Worm (Caenorhabditis elegans) whole organism, L2 larva: Measurements from ENCODE around the gene T21B4.3.

Experiments
- F13H6.1 ChIP-seq: sonication (generic microtip); optimal IDR thresholded peaks from 2 replicates; lab custom pipeline; 2016; ENCODE audit warnings: missing genetic modification characterization, missing compliant biosample characterization
- R02D3.7 ChIP-seq: fragments of 150-350 bp; optimal IDR thresholded peaks from 2 replicates; lab custom pipeline; 2014; ENCODE audit warnings: missing biosample characterization, missing genetic modification characterization
- Y55F3AM.14 ChIP-seq: fragments of 200-800 bp; sonication (Bioruptor generic); optimal IDR thresholded peaks from 2 replicates; lab custom pipeline; 2018; ENCODE audit warnings: mild to moderate bottlenecking, missing genetic modification characterization, missing compliant biosample characterization
- ZK546.5 ChIP-seq: sonication (generic microtip); optimal IDR thresholded peaks from 2 replicates; lab custom pipeline; 2017; ENCODE audit warnings: missing biosample characterization, missing genetic modification characterization
- alr-1 ChIP-seq: fragments of 150-350 bp; optimal IDR thresholded peaks from 2 replicates; lab custom pipeline; 2014; ENCODE audit warnings: missing biosample characterization, missing genetic modification characterization
- aly-2 ChIP-seq: fragments of 150-350 bp; optimal IDR thresholded peaks from 2 replicates; lab custom pipeline; 2014; ENCODE audit warnings: missing biosample characterization, missing genetic modification characterization
- ama-1 ChIP-seq: fragments of 150-350 bp; optimal IDR thresholded peaks from 2 replicates; lab custom pipeline; 2018; ENCODE audit warnings: inconsistent platforms
- blmp-1 ChIP-seq: sonication (generic microtip); optimal IDR thresholded peaks from 2 replicates; lab custom pipeline; 2017; ENCODE audit warnings: missing genetic modification characterization, mild to moderate bottlenecking, missing compliant biosample characterization, antibody characterized with exemption, moderate library complexity; ENCODE audit not compliant: insufficient read depth
- ceh-16 ChIP-seq: fragments of 150-350 bp; optimal IDR thresholded peaks from 2 replicates; lab custom pipeline; 2014; ENCODE audit warnings: missing biosample characterization, missing genetic modification characterization
- ceh-82 ChIP-seq: fragments of 150-350 bp; optimal IDR thresholded peaks from 2 replicates; lab custom pipeline; 2014; ENCODE audit warnings: missing biosample characterization, missing genetic modification characterization
- crh-2 ChIP-seq: sonication (generic microtip); optimal IDR thresholded peaks from 2 replicates; lab custom pipeline; 2017; ENCODE audit warnings: missing biosample characterization, missing genetic modification characterization
- dmd-4 ChIP-seq: sonication (generic microtip); optimal IDR thresholded peaks from 2 replicates; lab custom pipeline; 2017; ENCODE audit warnings: missing biosample characterization, missing genetic modification characterization
- egl-27 ChIP-seq: sonication (generic microtip); optimal IDR thresholded peaks from 3 replicates; lab custom pipeline; 2017; ENCODE audit warnings: missing biosample characterization, missing genetic modification reagents, missing genetic modification characterization
- elt-1 ChIP-seq: fragments of 150-350 bp; optimal IDR thresholded peaks from 2 replicates; lab custom pipeline; 2014; ENCODE audit warnings: missing biosample characterization, missing genetic modification characterization
- elt-3 ChIP-seq: sonication (generic microtip); optimal IDR thresholded peaks from 2 replicates; lab custom pipeline; 2017; ENCODE audit warnings: missing biosample characterization, missing genetic modification characterization
- fos-1 ChIP-seq: fragments of 150-350 bp; optimal IDR thresholded peaks from 2 replicates; lab custom pipeline; 2014; ENCODE audit warnings: missing biosample characterization, missing genetic modification characterization
- gmeb-1 ChIP-seq: fragments of 150-350 bp; optimal IDR thresholded peaks from 2 replicates; lab custom pipeline; 2014; ENCODE audit warnings: missing biosample characterization, missing genetic modification characterization
- lin-11 ChIP-seq: fragments of 150-350 bp; sonication (generic microtip); optimal IDR thresholded peaks from 2 replicates; lab custom pipeline; 2014; ENCODE audit warnings: missing biosample characterization, missing genetic modification characterization, inconsistent platforms, mixed read lengths
- lin-13 ChIP-seq: fragments of 150-350 bp; optimal IDR thresholded peaks from 2 replicates; lab custom pipeline; 2014; ENCODE audit warnings: missing biosample characterization, missing genetic modification reagents, missing genetic modification characterization
- lin-39 ChIP-seq: fragments of 150-350 bp; optimal IDR thresholded peaks from 2 replicates; lab custom pipeline; 2014; ENCODE audit warnings: missing biosample characterization, missing genetic modification reagents, missing genetic modification characterization
- lsy-2 ChIP-seq, 2 experiments: fragments of 150-350 bp in 1 of 2; sonication (generic microtip) in 1 of 2; optimal IDR thresholded peaks; 2 replicates each; lab custom pipeline; 2014 to 2017; ENCODE audit warnings: missing biosample characterization in 2 of 2, missing genetic modification characterization in 2 of 2
- mab-5 ChIP-seq: fragments of 150-350 bp; optimal IDR thresholded peaks from 2 replicates; lab custom pipeline; 2014; ENCODE audit warnings: missing biosample characterization, missing genetic modification characterization
- mbf-1 ChIP-seq: sonication (generic microtip); optimal IDR thresholded peaks from 2 replicates; lab custom pipeline; 2017; ENCODE audit warnings: missing biosample characterization, missing genetic modification characterization
- mdl-1 ChIP-seq, 2 experiments: fragments of 150-350 bp in 1 of 2; sonication (generic microtip) in 1 of 2; optimal IDR thresholded peaks; 2 replicates each; lab custom pipeline; 2017; ENCODE audit warnings: missing biosample characterization in 2 of 2, missing genetic modification characterization in 2 of 2
- nhr-10 ChIP-seq: sonication (generic microtip); optimal IDR thresholded peaks from 2 replicates; lab custom pipeline; 2017; ENCODE audit warnings: missing biosample characterization, missing genetic modification characterization
- nhr-11 ChIP-seq: fragments of 150-350 bp; optimal IDR thresholded peaks from 2 replicates; lab custom pipeline; 2014; ENCODE audit warnings: missing biosample characterization, missing genetic modification characterization
- nhr-12 ChIP-seq: fragments of 150-350 bp; optimal IDR thresholded peaks from 2 replicates; lab custom pipeline; 2014; ENCODE audit warnings: missing biosample characterization, missing genetic modification characterization
- nhr-129 ChIP-seq: fragments of 150-350 bp; optimal IDR thresholded peaks from 2 replicates; lab custom pipeline; 2014; ENCODE audit warnings: missing biosample characterization, missing genetic modification characterization
- nhr-21 ChIP-seq: fragments of 150-350 bp; optimal IDR thresholded peaks from 2 replicates; lab custom pipeline; 2014; ENCODE audit warnings: missing biosample characterization, missing genetic modification characterization
- nhr-23 ChIP-seq: fragments of 150-350 bp; optimal IDR thresholded peaks from 2 replicates; lab custom pipeline; 2014; ENCODE audit warnings: missing biosample characterization, missing genetic modification reagents, missing genetic modification characterization
- nhr-237 ChIP-seq: fragments of 150-350 bp; optimal IDR thresholded peaks from 2 replicates; lab custom pipeline; 2014; ENCODE audit warnings: missing biosample characterization, missing genetic modification characterization
- nhr-25 ChIP-seq: fragments of 150-350 bp; sonication (generic microtip); optimal IDR thresholded peaks from 3 replicates; lab custom pipeline; 2014; ENCODE audit warnings: missing biosample characterization, missing genetic modification characterization
- nhr-6 ChIP-seq: fragments of 150-350 bp; optimal IDR thresholded peaks from 2 replicates; lab custom pipeline; 2014; ENCODE audit warnings: missing biosample characterization, missing genetic modification characterization
- nhr-77 ChIP-seq: fragments of 150-350 bp; optimal IDR thresholded peaks from 2 replicates; lab custom pipeline; 2014; ENCODE audit warnings: missing biosample characterization, missing genetic modification characterization
- peb-1 ChIP-seq: fragments of 150-350 bp; optimal IDR thresholded peaks from 2 replicates; lab custom pipeline; 2014; ENCODE audit warnings: missing biosample characterization, missing genetic modification characterization
- sem-4 ChIP-seq: fragments of 150-350 bp; optimal IDR thresholded peaks from 2 replicates; lab custom pipeline; 2014; ENCODE audit warnings: missing biosample characterization, missing genetic modification reagents, missing genetic modification characterization
- skn-1 ChIP-seq: sonication (generic microtip); optimal IDR thresholded peaks from 2 replicates; lab custom pipeline; 2017; ENCODE audit warnings: missing biosample characterization, missing genetic modification characterization
- sma-3 ChIP-seq: sonication (generic microtip); optimal IDR thresholded peaks from 2 replicates; lab custom pipeline; 2016; ENCODE audit warnings: missing genetic modification reagents, missing genetic modification characterization, missing compliant biosample characterization
- sma-9 ChIP-seq, 2 experiments: fragments of 150-350 bp in 1 of 2; sonication (generic microtip) in 1 of 2; optimal IDR thresholded peaks; 2 replicates each; lab custom pipeline; 2014 to 2016; ENCODE audit warnings: missing genetic modification characterization in 2 of 2, mild to moderate bottlenecking in 1 of 2, missing biosample characterization in 1 of 2, missing compliant biosample characterization in 1 of 2, missing genetic modification reagents in 1 of 2, moderate library complexity in 1 of 2
- snpc-4 ChIP-seq: fragments of 150-350 bp; optimal IDR thresholded peaks from 2 replicates; lab custom pipeline; 2014; ENCODE audit warnings: missing biosample characterization, missing genetic modification characterization
- unc-39 ChIP-seq: fragments of 150-350 bp; optimal IDR thresholded peaks from 2 replicates; lab custom pipeline; 2014; ENCODE audit warnings: missing biosample characterization, missing genetic modification characterization
- unc-55 ChIP-seq: fragments of 150-350 bp; sonication (generic microtip); optimal IDR thresholded peaks from 3 replicates; lab custom pipeline; 2014; ENCODE audit warnings: missing biosample characterization, missing genetic modification reagents, missing genetic modification characterization
- unc-62 ChIP-seq: fragments of 150-350 bp; optimal IDR thresholded peaks from 2 replicates; lab custom pipeline; 2014; ENCODE audit warnings: missing biosample characterization, missing genetic modification reagents, missing genetic modification characterization
- zag-1 ChIP-seq: fragments of 150-350 bp; optimal IDR thresholded peaks from 2 replicates; lab custom pipeline; 2014; ENCODE audit warnings: missing biosample characterization, missing genetic modification characterization
- ztf-1 ChIP-seq: fragments of 200-800 bp; sonication (Bioruptor generic); conservative IDR thresholded peaks from 2 replicates; pipeline ENCODE4 v1.3.6; 2022; ENCODE audit warnings: missing genetic modification characterization, missing compliant biosample characterization
- ztf-11 ChIP-seq: sonication (generic microtip); optimal IDR thresholded peaks from 2 replicates; lab custom pipeline; 2017; ENCODE audit warnings: missing biosample characterization, missing genetic modification characterization
- ztf-4 ChIP-seq: fragments of 150-350 bp; optimal IDR thresholded peaks from 2 replicates; lab custom pipeline; 2014; ENCODE audit warnings: missing biosample characterization, missing genetic modification characterization

Gene T21B4.3

DNA sequence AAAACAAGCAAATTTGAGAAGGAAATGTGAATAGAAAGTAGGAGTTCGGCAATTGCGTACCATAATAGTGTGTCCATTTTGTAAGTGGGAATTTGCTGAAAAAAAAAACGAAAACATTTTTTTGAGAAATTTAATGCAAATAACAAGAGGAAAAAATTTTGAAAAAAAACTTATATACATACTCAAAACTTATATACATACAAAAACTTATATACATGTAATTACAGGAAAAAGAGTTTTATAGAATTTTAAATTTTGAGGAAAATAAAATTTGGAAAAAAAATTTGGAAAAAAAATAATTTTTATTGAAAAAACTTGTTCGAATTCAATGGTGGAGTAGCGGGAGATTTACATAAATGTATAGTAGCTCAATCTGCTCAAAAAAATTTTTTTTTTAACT is 5.9 kb upstream of the T21B4.3 start, which contains the start of gene ador-1:
Gene ador-1 (minus strand): TSS at position 101 of the 400 bp plus-strand sequence.
- TF ChIP-seq R02D3.7 (no peak), nhr-23 (no peak), ceh-82 (tag; lab: Kevin White, UChicago) (no peak), nhr-25 (tag; lab: Kevin White, UChicago) (no peak), nhr-21 (no peak), nhr-237 (tag; lab: Kevin White, UChicago) (no peak), mbf-1 (tag; lab: Kevin White, UChicago) (no peak), nhr-12 (tag; lab: Kevin White, UChicago) (no peak), fos-1 (tag; lab: Kevin White, UChicago) (no peak), sma-3 (GFP tag; lab: Kevin White, UChicago) (no peak), blmp-1 (no peak), nhr-77 (tag; lab: Kevin White, UChicago) (no peak)
- TF ChIP-seq, all 48 proteins: peak for 0

ce11 chrII:12499969-12500368 is 3.1 kb upstream of the T21B4.3 start:
- TF ChIP-seq mab-5 (no peak), lin-11 (tag; lab: Kevin White, UChicago) (no peak), nhr-129 (no peak), snpc-4 (no peak), ztf-4 (no peak), blmp-1 (no peak), nhr-25 (tag; lab: Kevin White, UChicago) (no peak), lin-39 (tag; lab: Kevin White, UChicago) (no peak), nhr-10 (no peak), ztf-1 (GFP tag; lab: Robert Waterston, UW) (no peak), ama-1 (lab: Kevin White, UChicago) (no peak), nhr-6 (tag; lab: Kevin White, UChicago) (no peak), ztf-11 (no peak), skn-1 (no peak), alr-1 (no peak), nhr-237 (tag; lab: Kevin White, UChicago) (no peak)

- no peak for TF ChIP-seq nhr-77 (tag; lab: Kevin White, UChicago)
- TF ChIP-seq ceh-16 (tag; lab: Kevin White, UChicago), result no peak
- peak; percentile 85 for TF ChIP-seq sma-9 (GFP tag; optimal IDR thresholded peaks at IDR 0.05; lab: Kevin White, UChicago)
- TF ChIP-seq sma-9 (tag; optimal IDR thresholded peaks at IDR 0.05; lab: Kevin White, UChicago), result no peak
- no peak for TF ChIP-seq nhr-10
- TF ChIP-seq unc-39, result no peak
- peak; percentile 92 for TF ChIP-seq snpc-4
- peak; percentile 54 for TF ChIP-seq Y55F3AM.14
- peak; percentile 75 for TF ChIP-seq nhr-129
- no peak for TF ChIP-seq lin-13 (GFP tag; lab: Kevin White, UChicago)
- no peak for TF ChIP-seq ceh-82 (tag; lab: Kevin White, UChicago)
- TF ChIP-seq crh-2, result peak; percentile 60
- no peak for TF ChIP-seq peb-1 (tag; lab: Kevin White, UChicago)
- TF ChIP-seq sma-3 (GFP tag; lab: Kevin White, UChicago), result peak; percentile 65
- TF ChIP-seq lsy-2 (tag; optimal IDR thresholded peaks at IDR 0.05; lab: Kevin White, UChicago), result peak; percentile 68 to 70
- TF ChIP-seq sem-4, result peak; percentile 46
- TF ChIP-seq lin-39 (tag; lab: Kevin White, UChicago), result no peak
- no peak for TF ChIP-seq ztf-4
- TF ChIP-seq R02D3.7, result no peak
- no peak for TF ChIP-seq elt-1 (tag; lab: Kevin White, UChicago)
- TF ChIP-seq unc-55, result peak; percentile 71
- TF ChIP-seq unc-62 (GFP tag; lab: Kevin White, UChicago), result no peak
- no peak for TF ChIP-seq mdl-1 (tag; optimal IDR thresholded peaks at IDR 0.05; lab: Kevin White, UChicago)
- no peak for TF ChIP-seq nhr-23
- no peak for TF ChIP-seq alr-1
- peak; percentile 8 for TF ChIP-seq nhr-11 (tag; lab: Kevin White, UChicago)
- TF ChIP-seq nhr-12 (tag; lab: Kevin White, UChicago), result no peak
- TF ChIP-seq aly-2, result no peak
- no peak for TF ChIP-seq ZK546.5
- no peak for TF ChIP-seq mbf-1 (tag; lab: Kevin White, UChicago)
- TF ChIP-seq nhr-237 (tag; lab: Kevin White, UChicago), result no peak
- TF ChIP-seq fos-1 (tag; lab: Kevin White, UChicago), result peak; percentile 49
- no peak for TF ChIP-seq skn-1
- peak; percentile 69 for TF ChIP-seq lin-11 (tag; lab: Kevin White, UChicago)
- peak; percentile 67 for TF ChIP-seq F13H6.1
- peak; percentile 53 for TF ChIP-seq egl-27 (tag; lab: Kevin White, UChicago)
- TF ChIP-seq zag-1 (tag; lab: Kevin White, UChicago), result no peak
- no peak for TF ChIP-seq dmd-4
- TF ChIP-seq ztf-1 (GFP tag; lab: Robert Waterston, UW), result no peak
- no peak for TF ChIP-seq elt-3 (tag; lab: Kevin White, UChicago)
- no peak for TF ChIP-seq nhr-25 (tag; lab: Kevin White, UChicago)
- peak; percentile 69 for TF ChIP-seq gmeb-1 (tag; lab: Kevin White, UChicago)
- TF ChIP-seq ama-1 (lab: Kevin White, UChicago), result no peak
- peak; percentile 60 for TF ChIP-seq nhr-21
Measured at ce11 chrII:12494556-12495131, 2.2 kb downstream of the T21B4.3 start, which contains the start of gene col-85. col-85 (minus strand) TSS chrII:12495095.
